Fruit fly (Drosophila melanogaster) whole organism, embryonic: ENCODE data around the gene CG14851.

Source experiments
- B-H2 ChIP-seq: fragments of 200-800 bp; sonication (Bioruptor generic); optimal IDR thresholded peaks from 2 replicates; lab custom pipeline; 2018; ENCODE audit warnings: missing biosample characterization, mild to moderate bottlenecking, missing genetic modification characterization
- CG10267 ChIP-seq: fragments of 200-800 bp; sonication (Bioruptor generic); optimal IDR thresholded peaks from 2 replicates; lab custom pipeline; 2018; ENCODE audit warnings: missing biosample characterization, mild to moderate bottlenecking, missing genetic modification characterization, moderate library complexity
- CG10366 ChIP-seq: fragments of 200-800 bp; sonication (Bioruptor generic); IDR thresholded peaks from 2 replicates; pipeline ENCODE4 v1.3.6; 2022; ENCODE audit warnings: missing biosample characterization, missing genetic modification characterization
- CG11560 ChIP-seq: fragments of 200-800 bp; sonication (Bioruptor generic); IDR thresholded peaks from 3 replicates; pipeline ENCODE4 v1.3.6; 2022; ENCODE audit warnings: missing biosample characterization, missing genetic modification characterization
- CG13287 ChIP-seq: fragments of 200-800 bp; sonication (Bioruptor generic); IDR thresholded peaks from 2 replicates; pipeline ENCODE4 v1.3.6; 2022; ENCODE audit warnings: missing biosample characterization, missing genetic modification characterization; ENCODE audit not compliant: partially characterized antibody
- CG14050 ChIP-seq: fragments of 200-800 bp; sonication (Bioruptor generic); IDR thresholded peaks from 3 replicates; pipeline ENCODE4 v1.3.6; 2022; ENCODE audit warnings: missing biosample characterization, missing genetic modification characterization
- CG14860 ChIP-seq: fragments of 200-800 bp; sonication (Bioruptor generic); IDR thresholded peaks from 3 replicates; pipeline ENCODE4 v1.3.6; 2022; ENCODE audit warnings: missing biosample characterization, missing genetic modification characterization; ENCODE audit not compliant: partially characterized antibody
- CG17568 ChIP-seq: fragments of 200-800 bp; sonication (Bioruptor generic); optimal IDR thresholded peaks from 2 replicates; lab custom pipeline; 2018; ENCODE audit warnings: missing biosample characterization, mild to moderate bottlenecking, missing genetic modification characterization, moderate library complexity
- CG1832 ChIP-seq: fragments of 200-800 bp; sonication (Bioruptor generic); optimal IDR thresholded peaks from 2 replicates; lab custom pipeline; 2017; ENCODE audit warnings: missing biosample characterization, mild to moderate bottlenecking, missing genetic modification characterization, inconsistent platforms
- CG2120 ChIP-seq: fragments of 200-800 bp; sonication (Bioruptor generic); optimal IDR thresholded peaks from 3 replicates; lab custom pipeline; 2016; ENCODE audit warnings: missing biosample characterization, missing genetic modification characterization
- CG2712 ChIP-seq: fragments of 200-800 bp; optimal IDR thresholded peaks from 3 replicates; lab custom pipeline; 2019; ENCODE audit warnings: missing biosample characterization, mild to moderate bottlenecking, missing genetic modification characterization, moderate library complexity
- CG31365 ChIP-seq: fragments of 200-800 bp; sonication (Bioruptor generic); optimal IDR thresholded peaks from 2 replicates; lab custom pipeline; 2018; ENCODE audit warnings: missing biosample characterization, mild to moderate bottlenecking, missing genetic modification characterization
- CG32767 ChIP-seq: fragments of 200-800 bp; sonication (Bioruptor generic); IDR thresholded peaks from 2 replicates; pipeline ENCODE4 v1.3.6; 2022; ENCODE audit warnings: missing biosample characterization, missing genetic modification characterization
- CG3838 ChIP-seq: fragments of 200-800 bp; sonication (Bioruptor generic); optimal IDR thresholded peaks from 3 replicates; lab custom pipeline; 2016; ENCODE audit warnings: missing biosample characterization, missing genetic modification characterization
- CG4707 ChIP-seq: fragments of 200-800 bp; sonication (Bioruptor generic); optimal IDR thresholded peaks from 2 replicates; lab custom pipeline; 2018; ENCODE audit warnings: missing biosample characterization, mild to moderate bottlenecking, missing genetic modification characterization, moderate library complexity
- CG4854 ChIP-seq: fragments of 200-800 bp; sonication (Bioruptor generic); optimal IDR thresholded peaks from 2 replicates; lab custom pipeline; 2016; ENCODE audit warnings: missing biosample characterization, missing genetic modification characterization, inconsistent platforms
- CG7963 ChIP-seq: fragments of 200-800 bp; sonication (Bioruptor generic); IDR thresholded peaks from 3 replicates; pipeline ENCODE4 v1.3.6; 2022; ENCODE audit warnings: missing biosample characterization, missing genetic modification characterization; ENCODE audit not compliant: partially characterized antibody
- CG8290 ChIP-seq, 3 experiments: fragments of 200-800 bp; sonication (Bioruptor generic); optimal IDR thresholded peaks; 2 replicates each; lab custom pipeline; 2016 to 2019; ENCODE audit warnings: missing biosample characterization in 3 of 3, missing genetic modification characterization in 3 of 3, mild to moderate bottlenecking in 2 of 3, moderate library complexity in 1 of 3
- Dbx ChIP-seq: fragments of 200-800 bp; sonication (Bioruptor generic); IDR thresholded peaks from 3 replicates; pipeline ENCODE4 v1.3.6; 2022; ENCODE audit warnings: missing biosample characterization, missing genetic modification characterization
- Doc2 ChIP-seq: fragments of 200-800 bp; sonication (Bioruptor generic); IDR thresholded peaks from 2 replicates; pipeline ENCODE4 v1.3.6; 2022; ENCODE audit warnings: missing biosample characterization, missing genetic modification characterization
- Ets65A ChIP-seq: fragments of 200-800 bp; sonication (Bioruptor generic); peaks from one replicate; lab custom pipeline; 2016; ENCODE audit warnings: missing biosample characterization, missing genetic modification characterization
- Ets97D ChIP-seq: fragments of 200-800 bp; sonication (Bioruptor generic); optimal IDR thresholded peaks from 3 replicates; lab custom pipeline; 2016; ENCODE audit warnings: missing biosample characterization, missing genetic modification characterization
- HLH4C ChIP-seq: fragments of 200-800 bp; sonication (Bioruptor generic); IDR thresholded peaks from 3 replicates; pipeline ENCODE4 v1.3.6; 2022; ENCODE audit warnings: missing biosample characterization, missing genetic modification characterization; ENCODE audit not compliant: partially characterized antibody
- Hr39 ChIP-seq: fragments of >200 bp; optimal IDR thresholded peaks from 2 replicates; lab custom pipeline; 2017
- MBD-R2 ChIP-seq: fragments of 200-800 bp; sonication (Bioruptor generic); IDR thresholded peaks from 2 replicates; pipeline ENCODE4 v1.3.6; 2022; ENCODE audit warnings: missing biosample characterization, missing genetic modification characterization
- MTF-1 ChIP-seq: fragments of 200-800 bp; sonication (Bioruptor generic); optimal IDR thresholded peaks from 2 replicates; lab custom pipeline; 2018; ENCODE audit warnings: missing biosample characterization, mild to moderate bottlenecking, missing genetic modification characterization, borderline replicate concordance
- Rx ChIP-seq: fragments of 200-800 bp; sonication (Bioruptor generic); IDR thresholded peaks from 2 replicates; pipeline ENCODE4 v1.3.6; 2022; ENCODE audit warnings: missing biosample characterization, missing genetic modification characterization
- Sry-β ChIP-seq: fragments of 200-800 bp; sonication (Bioruptor generic); optimal IDR thresholded peaks from 2 replicates; lab custom pipeline; 2018; ENCODE audit warnings: missing biosample characterization, mild to moderate bottlenecking, missing genetic modification characterization, moderate library complexity
- TFAM ChIP-seq: fragments of 200-800 bp; sonication (Bioruptor generic); optimal IDR thresholded peaks from 2 replicates; lab custom pipeline; 2017; ENCODE audit warnings: missing biosample characterization, missing genetic modification characterization, inconsistent platforms
- amos ChIP-seq: fragments of 200-800 bp; sonication (Bioruptor generic); IDR thresholded peaks from 2 replicates; pipeline ENCODE4 v1.3.6; 2022; ENCODE audit warnings: missing biosample characterization, missing genetic modification characterization; ENCODE audit not compliant: partially characterized antibody
- ara ChIP-seq: fragments of 200-800 bp; sonication (Bioruptor generic); IDR thresholded peaks from 2 replicates; pipeline ENCODE4 v1.3.6; 2022; ENCODE audit warnings: missing biosample characterization, missing genetic modification characterization
- ase ChIP-seq: fragments of 200-800 bp; sonication (Bioruptor generic); IDR thresholded peaks from 3 replicates; pipeline ENCODE4 v1.3.6; 2022; ENCODE audit warnings: missing biosample characterization, missing genetic modification characterization
- ato ChIP-seq: fragments of 200-800 bp; sonication (Bioruptor generic); IDR thresholded peaks from 2 replicates; pipeline ENCODE4 v1.3.6; 2022; ENCODE audit warnings: missing biosample characterization, missing genetic modification characterization; ENCODE audit not compliant: partially characterized antibody
- bab2 ChIP-seq: fragments of 200-800 bp; sonication (Bioruptor generic); optimal IDR thresholded peaks from 2 replicates; lab custom pipeline; 2016; ENCODE audit warnings: missing biosample characterization, missing genetic modification characterization
- bbx ChIP-seq: fragments of 200-800 bp; sonication (Bioruptor generic); IDR thresholded peaks from 2 replicates; pipeline ENCODE4 v1.3.6; 2022; ENCODE audit warnings: missing biosample characterization, missing genetic modification characterization; ENCODE audit not compliant: partially characterized antibody
- cato ChIP-seq: fragments of 200-800 bp; sonication (Bioruptor generic); optimal IDR thresholded peaks from 2 replicates; lab custom pipeline; 2016; ENCODE audit warnings: missing biosample characterization, missing genetic modification characterization, borderline replicate concordance
- chinmo ChIP-seq: fragments of 200-800 bp; sonication (Bioruptor generic); IDR thresholded peaks from 4 replicates; pipeline ENCODE4 v1.3.6; 2022; ENCODE audit warnings: missing biosample characterization, missing genetic modification characterization; ENCODE audit not compliant: partially characterized antibody
- crol ChIP-seq: fragments of 200-800 bp; sonication (Bioruptor generic); IDR thresholded peaks from 2 replicates; pipeline ENCODE4 v1.3.6; 2022; ENCODE audit warnings: missing biosample characterization, missing genetic modification characterization
- exex ChIP-seq: fragments of 200-800 bp; sonication (Bioruptor generic); optimal IDR thresholded peaks from 4 replicates; lab custom pipeline; 2018; ENCODE audit warnings: missing biosample characterization, mild to moderate bottlenecking, missing genetic modification characterization, moderate library complexity
- gcm2 ChIP-seq: fragments of 200-800 bp; sonication (Bioruptor generic); optimal IDR thresholded peaks from 2 replicates; lab custom pipeline; 2016; ENCODE audit warnings: missing biosample characterization, missing genetic modification characterization
- gt ChIP-seq: fragments of 200-800 bp; sonication (Bioruptor generic); IDR thresholded peaks from 2 replicates; pipeline ENCODE4 v1.3.6; 2022; ENCODE audit warnings: missing biosample characterization, missing genetic modification characterization
- ham ChIP-seq: fragments of 200-800 bp; sonication (Bioruptor generic); IDR thresholded peaks from 2 replicates; pipeline ENCODE4 v1.3.6; 2022; ENCODE audit warnings: missing biosample characterization, missing genetic modification characterization
- hbn ChIP-seq: fragments of 200-800 bp; sonication (Bioruptor generic); IDR thresholded peaks from 2 replicates; pipeline ENCODE4 v1.3.6; 2022; ENCODE audit warnings: missing biosample characterization, missing genetic modification characterization; ENCODE audit not compliant: partially characterized antibody
- org-1 ChIP-seq: fragments of 200-800 bp; sonication (Bioruptor generic); optimal IDR thresholded peaks from 2 replicates; lab custom pipeline; 2017; ENCODE audit warnings: missing biosample characterization, missing genetic modification characterization
- psq ChIP-seq: fragments of 200-800 bp; sonication (Bioruptor generic); optimal IDR thresholded peaks from 2 replicates; lab custom pipeline; 2017; ENCODE audit warnings: missing biosample characterization, missing genetic modification characterization
- rib ChIP-seq: fragments of 200-800 bp; sonication (Bioruptor generic); IDR thresholded peaks from 2 replicates; pipeline ENCODE4 v1.3.6; 2022; ENCODE audit warnings: missing biosample characterization, missing genetic modification characterization
- sens ChIP-seq: fragments of 200-800 bp; sonication (Bioruptor generic); peaks from one replicate; lab custom pipeline; 2016; ENCODE audit warnings: missing biosample characterization, missing genetic modification characterization
- stwl ChIP-seq: fragments of 200-800 bp; sonication (Bioruptor generic); optimal IDR thresholded peaks from 3 replicates; lab custom pipeline; 2018; ENCODE audit warnings: missing biosample characterization, mild to moderate bottlenecking, missing genetic modification characterization, moderate library complexity
- unc-4 ChIP-seq: fragments of 200-800 bp; sonication (Bioruptor generic); IDR thresholded peaks from 2 replicates; pipeline ENCODE4 v1.3.6; 2022; ENCODE audit warnings: missing biosample characterization, missing genetic modification characterization; ENCODE audit not compliant: partially characterized antibody

Gene CG14851

dm6 chr3R:14562040-14562439 is at the start of gene CG14851:
TSS of gene CG14851 (plus strand) at chr3R:14562340.
- TF ChIP-seq gt (no peak), gcm2 (no peak), org-1 (GFP tag; lab: Kevin White, UChicago) (no peak), CG14050 (GFP tag; lab: Robert Waterston, UW) (no peak), CG32767 (GFP tag; lab: Robert Waterston, UW) (no peak), CG4854 (GFP tag; lab: Kevin White, UChicago) (no peak), Ets65A (GFP tag; lab: Kevin White, UChicago) (peak; percentile 44), Hr39 (lab: Kevin White, UChicago) (no peak), cato (GFP tag; lab: Kevin White, UChicago) (no peak), CG11560 (tag; lab: Robert Waterston, UW) (no peak), TFAM (GFP tag; lab: Kevin White, UChicago) (no peak), Rx (no peak), ase (GFP tag; lab: Robert Waterston, UW) (no peak), CG2712 (tag; lab: Kevin White, UChicago) (no peak), chinmo (GFP tag; lab: Robert Waterston, UW) (no peak), CG3838 (GFP tag; lab: Kevin White, UChicago) (no peak), CG14860 (GFP tag; lab: Robert Waterston, UW) (0 out of 3 replicates have a peak, but pooled peaks have one; percentile 18)

- TF ChIP-seq CG1832 (GFP tag; lab: Kevin White, UChicago) (no peak), amos (GFP tag; lab: Robert Waterston, UW) (peak; percentile 58; the same call in 1 of the 2 replicates), bab2 (no peak), stwl (tag; lab: Kevin White, UChicago) (peak; percentile 80), unc-4 (GFP tag; lab: Robert Waterston, UW) (peak; percentile 47; the same call in 1 of the 2 replicates), ara (no peak), hbn (peak; percentile 31; the same call in 1 of the 2 replicates), CG31365 (tag; lab: Kevin White, UChicago) (no peak), Dbx (GFP tag; lab: Robert Waterston, UW) (no peak), CG4854 (GFP tag; lab: Kevin White, UChicago) (no peak), bbx (GFP tag; lab: Robert Waterston, UW) (peak; percentile 76), psq (no peak), sens (GFP tag; lab: Kevin White, UChicago) (peak; percentile 66), ham (GFP tag; lab: Robert Waterston, UW) (no peak), crol (GFP tag; lab: Robert Waterston, UW) (no peak), ato (peak; percentile 51), rib (no peak), CG10267 (tag; lab: Kevin White, UChicago) (peak; percentile 91), Ets97D (peak; percentile 20), CG10366 (GFP tag; lab: Robert Waterston, UW) (no peak), HLH4C (GFP tag; lab: Robert Waterston, UW) (peak; percentile 89), Doc2 (no peak), MTF-1 (GFP tag; lab: Kevin White, UChicago) (no peak), CG2120 (GFP tag; lab: Kevin White, UChicago) (peak; percentile 15), CG8290 (GFP tag; optimal IDR thresholded peaks at IDR 0.05; lab: Kevin White, UChicago) (no peak), CG8290 (tag; optimal IDR thresholded peaks at IDR 0.05; lab: Kevin White, UChicago) (no peak), MBD-R2 (GFP tag; lab: Robert Waterston, UW) (peak; percentile 78), CG7963 (GFP tag; lab: Robert Waterston, UW) (peak; percentile 74), CG17568 (GFP tag; lab: Kevin White, UChicago) (peak; percentile 22), CG4707 (GFP tag; lab: Kevin White, UChicago) (no peak), CG13287 (peak; percentile 78), CG2712 (tag; lab: Kevin White, UChicago) (no peak), exex (no peak), B-H2 (GFP tag; lab: Kevin White, UChicago) (peak; percentile 35), Sry-β (GFP tag; lab: Kevin White, UChicago) (peak; percentile 18)
Observed at dm6 chr3R:14513420-14513819, 48.7 kb upstream of the CG14851 start, which contains the start of gene CG8461. TSS of gene CG8461 (minus strand) at chr3R:14513637.
